Fruit fly (Drosophila melanogaster) whole organism, prepupa: ENCODE data around the gene CG18473.
A peak's percentile ranks its signal among the peaks of the same experiment; 100 is the strongest.

Experiments used
- Blimp-1 ChIP-seq: fragments of 200-800 bp; sonication (Bioruptor generic); optimal IDR thresholded peaks from 3 replicates; lab custom pipeline; 2017; ENCODE audit warnings: missing biosample characterization, missing genetic modification characterization, mild to moderate bottlenecking, moderate library complexity, missing genetic modification reagents
- CG16779 ChIP-seq: fragments of 200-800 bp; sonication (Bioruptor generic); optimal IDR thresholded peaks from 3 replicates; lab custom pipeline; 2017; ENCODE audit warnings: missing biosample characterization, mild to moderate bottlenecking, missing genetic modification characterization
- CG4318 ChIP-seq: fragments of 200-800 bp; sonication (Bioruptor generic); optimal IDR thresholded peaks from 3 replicates; lab custom pipeline; 2017; ENCODE audit warnings: missing biosample characterization, mild to moderate bottlenecking, missing genetic modification characterization
- CG8119 ChIP-seq: fragments of 200-800 bp; sonication (Bioruptor generic); IDR thresholded peaks from 3 replicates; pipeline ENCODE4 v1.3.6; 2022; ENCODE audit warnings: missing biosample characterization, missing genetic modification characterization
- dac ChIP-seq: fragments of 200-800 bp; sonication (Bioruptor generic); optimal IDR thresholded peaks from 2 replicates; lab custom pipeline; 2017; ENCODE audit warnings: missing biosample characterization, mild to moderate bottlenecking, missing genetic modification characterization
- esn ChIP-seq: fragments of 200-800 bp; sonication (Bioruptor generic); optimal IDR thresholded peaks from 2 replicates; lab custom pipeline; 2016; ENCODE audit warnings: missing biosample characterization, mild to moderate bottlenecking, missing genetic modification characterization, moderate library complexity

dm6 chr3R:9399951-9400392 is 36.9 kb downstream of the CG18473 start, which contains the start of gene CG34117:
- TF ChIP-seq CG16779 (tag; lab: Kevin White, UChicago), result peak; percentile 18
- TF ChIP-seq CG4318, result no peak
- TF ChIP-seq CG8119 (GFP tag; lab: Robert Waterston, UW), result peak; percentile 65; the same call in 2 of the 3 replicates
- no peak for TF ChIP-seq dac (GFP tag; lab: Kevin White, UChicago)
- TF ChIP-seq esn (GFP tag; lab: Kevin White, UChicago), result peak; percentile 86
- TF ChIP-seq Blimp-1 (GFP tag; lab: Kevin White, UChicago), result peak; percentile 40
